Worm (Caenorhabditis elegans): Measurements from ENCODE around the gene math-21.
"Not testable (repeated sequence)": the region's sequence is repeated elsewhere in the genome, so short reads cannot be mapped to it uniquely, and the experiment has no call there.

math-21 gene

DNA sequence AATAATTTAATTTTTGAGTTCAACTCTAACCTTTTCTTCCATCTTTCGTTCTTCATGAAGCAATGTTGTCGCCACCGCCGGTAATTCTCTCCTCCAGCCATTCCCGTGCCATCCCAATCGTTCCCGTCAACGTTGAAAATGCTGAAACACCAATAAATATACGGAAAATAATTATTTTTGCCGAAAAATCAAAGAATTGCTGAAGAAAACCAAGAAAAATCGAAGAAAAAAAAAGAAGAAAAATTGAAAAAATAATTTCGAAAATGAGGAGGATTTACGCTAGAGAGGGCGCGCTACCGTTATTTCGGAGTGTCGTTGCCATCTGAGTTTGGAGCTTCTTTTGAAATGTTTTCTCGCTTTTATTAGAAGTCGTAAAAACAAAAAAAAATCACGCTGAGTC, 29.7 kb downstream of the math-21 start, which contains the start of gene cya-2:
cya-2 (minus strand) TSS at position 101 of the 400 bp plus-strand sequence.
- TF ChIP-seq let-607 (tag; optimal IDR thresholded peaks at IDR 0.05); gei-17 (GFP tag; optimal IDR thresholded peaks at IDR 0.05); ztf-26 (tag; optimal IDR thresholded peaks at IDR 0.05): not testable (repeated sequence)

ce11 chrII:2024652-2025051, 30.8 kb downstream of the math-21 start:
- TF ChIP-seq lin-26 (GFP tag; IDR thresholded peaks at IDR 0.05): peak; percentile 62; the same call in 1 of the 2 replicates
- peak; percentile 65 for TF ChIP-seq tbp1 (GFP tag; optimal IDR thresholded peaks at IDR 0.05)
- TF ChIP-seq rpc-1 (optimal IDR thresholded peaks at IDR 0.05): not testable (repeated sequence)
- TF ChIP-seq rpc-1 (tag; optimal IDR thresholded peaks at IDR 0.05): peak; percentile 28

- TF ChIP-seq Y53F4B.3 (GFP tag; IDR thresholded peaks at IDR 0.05) (no peak), K12H6.12 (tag; optimal IDR thresholded peaks at IDR 0.05) (no peak)
Observed at ce11 chrII:2026525-2026924, 32.7 kb downstream of the math-21 start, which contains the start of gene bath-21. Gene bath-21, minus strand, starts transcription at chrII:2026625.

DNA sequence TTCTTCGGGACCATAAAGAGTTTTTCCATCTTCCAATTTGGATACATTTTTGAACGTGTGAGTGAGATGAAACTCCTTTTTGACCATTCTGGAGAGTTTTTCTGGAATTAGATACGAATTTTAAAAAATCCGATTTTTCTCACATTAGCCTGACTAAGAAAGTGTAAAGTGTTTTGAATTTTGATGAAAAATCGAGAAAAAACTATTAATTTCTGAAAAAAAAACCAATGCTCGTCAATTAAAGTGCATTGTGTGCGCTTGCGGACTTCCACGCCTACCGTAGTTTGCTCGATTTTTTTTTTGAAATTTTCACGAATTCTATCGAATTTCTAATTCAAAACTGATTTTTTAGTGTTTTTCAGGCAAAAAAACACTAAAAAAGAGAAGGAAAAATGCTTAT, 34.9 kb downstream of the math-21 start, which contains the start of gene bath-1:
bath-1 (minus strand) TSS at position 101 of the 400 bp plus-strand sequence.
- TF ChIP-seq Y95B8A.8 (GFP tag; IDR thresholded peaks at IDR 0.05) (no peak), T07F8.4 (tag; optimal IDR thresholded peaks at IDR 0.05) (no peak), lsl-1 (GFP tag; optimal IDR thresholded peaks at IDR 0.05) (peak; percentile 39), K12H6.12 (tag; optimal IDR thresholded peaks at IDR 0.05) (no peak), F10E7.11 (tag; optimal IDR thresholded peaks at IDR 0.05) (no peak), aptf-3 (GFP tag; IDR thresholded peaks at IDR 0.05) (no peak)

DNA sequence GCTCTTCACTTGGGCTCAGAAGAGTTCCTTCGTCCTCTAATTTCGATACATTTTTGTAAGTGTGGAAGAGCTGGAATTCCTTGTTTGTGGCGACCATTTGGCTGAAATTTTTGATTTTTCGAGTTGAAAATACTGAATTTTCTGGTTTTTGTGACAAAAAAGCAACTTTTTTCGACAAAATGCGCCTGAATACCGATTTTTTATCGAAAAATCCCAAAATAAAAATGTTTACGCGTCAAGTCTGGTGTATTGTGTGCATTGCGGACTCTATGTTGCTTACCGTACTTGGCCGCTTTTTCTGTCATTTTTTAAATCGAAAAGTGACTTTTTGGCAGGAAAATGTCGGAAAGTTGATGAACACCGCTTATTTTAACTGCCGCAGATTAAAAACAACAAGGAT, 36.5 kb downstream of the math-21 start, which contains the start of gene bath-3:
bath-3 (minus strand) TSS at position 101 of the 400 bp plus-strand sequence.
- TF ChIP-seq cebp-1 (GFP tag; IDR thresholded peaks at IDR 0.05) (no peak), cebp-1 (tag; optimal IDR thresholded peaks at IDR 0.05) (no peak), xnd-1 (tag; optimal IDR thresholded peaks at IDR 0.05) (no peak), nhr-179 (tag; optimal IDR thresholded peaks at IDR 0.05) (no peak), lag-1 (GFP tag; IDR thresholded peaks at IDR 0.05) (no peak), lsl-1 (GFP tag; optimal IDR thresholded peaks at IDR 0.05) (peak; percentile 57), ets-4 (GFP tag; optimal IDR thresholded peaks at IDR 0.05) (no peak), sea-2 (GFP tag; IDR thresholded peaks at IDR 0.05) (no peak), athp-1 (tag; optimal IDR thresholded peaks at IDR 0.05) (peak; percentile 15)

- no peak for TF ChIP-seq nfyb-1 (GFP tag; IDR thresholded peaks at IDR 0.05)
- TF ChIP-seq D2030.7 (GFP tag; IDR thresholded peaks at IDR 0.05): peak; percentile 40; the same call in 1 of the 2 replicates
- TF ChIP-seq aptf-3 (GFP tag; IDR thresholded peaks at IDR 0.05): no peak
- peak; percentile 42; the same call in 1 of the 2 replicates for TF ChIP-seq madf-6 (GFP tag; IDR thresholded peaks at IDR 0.05)
- TF ChIP-seq dpff-1 (tag; optimal IDR thresholded peaks at IDR 0.05): no peak
- peak; percentile 82 for TF ChIP-seq lsl-1 (GFP tag; optimal IDR thresholded peaks at IDR 0.05)
Observed at ce11 chrII:2031852-2032251, 38.0 kb downstream of the math-21 start, which contains the start of gene bath-5. Gene bath-5, minus strand, starts transcription at chrII:2031952.

DNA sequence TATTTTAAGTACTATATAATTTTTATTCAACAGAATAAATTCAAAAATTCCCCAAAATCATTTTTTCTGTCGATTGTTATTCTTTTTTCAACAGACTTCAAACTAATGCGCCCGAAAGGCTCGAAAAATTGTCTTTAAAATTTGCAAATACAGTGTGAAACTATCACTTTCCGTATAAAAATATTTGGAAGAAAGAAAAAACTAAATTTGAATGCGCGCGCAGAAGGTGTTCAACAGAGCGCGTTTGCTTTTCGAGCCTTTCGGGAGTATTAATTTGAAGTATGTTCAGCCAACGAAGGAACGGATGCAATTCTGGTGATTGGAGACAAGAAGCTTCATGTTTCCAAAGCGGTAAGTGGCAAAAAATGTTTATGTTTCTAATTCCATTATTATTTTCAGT, 38.4 kb downstream of the math-21 start, which contains the start of gene btb-4:
btb-4 (plus strand) TSS at position 35 of the 400 bp plus-strand sequence.
- TF ChIP-seq efl-1 (GFP tag; optimal IDR thresholded peaks at IDR 0.05): peak; percentile 48
- 0 out of 2 replicates have a peak, but pooled peaks have one; percentile 1 for TF ChIP-seq madf-6 (GFP tag; IDR thresholded peaks at IDR 0.05)
- TF ChIP-seq mcd-1 (GFP tag; IDR thresholded peaks at IDR 0.05): peak; percentile 57

Data from whole organism, young adult.